Fruit fly (Drosophila melanogaster) whole organism, embryonic: ENCODE measurements around the gene CG13989.

ENCODE experiments used
- CG11398 ChIP-seq: fragments of 200-800 bp; sonication (Bioruptor generic); optimal IDR thresholded peaks from 2 replicates; lab custom pipeline; 2016; ENCODE audit warnings: missing biosample characterization, missing genetic modification characterization
- CG11456 ChIP-seq: fragments of 200-800 bp; sonication (Bioruptor generic); IDR thresholded peaks from 3 replicates; pipeline ENCODE4 v1.3.6; 2022; ENCODE audit warnings: missing biosample characterization, missing genetic modification characterization
- CG12391 ChIP-seq: fragments of 200-800 bp; sonication (Bioruptor generic); optimal IDR thresholded peaks from 3 replicates; lab custom pipeline; 2018; ENCODE audit warnings: missing biosample characterization, mild to moderate bottlenecking, missing genetic modification characterization, moderate library complexity
- CG12744 ChIP-seq: fragments of 200-800 bp; sonication (Bioruptor generic); optimal IDR thresholded peaks from 2 replicates; lab custom pipeline; 2016; ENCODE audit warnings: missing biosample characterization, missing genetic modification characterization
- CG13123 ChIP-seq: fragments of 200-800 bp; sonication (Bioruptor generic); optimal IDR thresholded peaks from 2 replicates; lab custom pipeline; 2016; ENCODE audit warnings: missing biosample characterization, missing genetic modification characterization
- CG13624 ChIP-seq: fragments of 200-800 bp; sonication (Bioruptor generic); optimal IDR thresholded peaks from 2 replicates; lab custom pipeline; 2016; ENCODE audit warnings: missing biosample characterization, missing genetic modification characterization
- CG17612 ChIP-seq: fragments of 200-800 bp; sonication (Bioruptor generic); IDR thresholded peaks from 2 replicates; pipeline ENCODE4 v1.3.6; 2022; ENCODE audit warnings: missing biosample characterization, missing genetic modification characterization
- CG2875 ChIP-seq: fragments of 200-800 bp; sonication (Bioruptor generic); optimal IDR thresholded peaks from 2 replicates; lab custom pipeline; 2017; ENCODE audit warnings: missing biosample characterization, mild to moderate bottlenecking, missing genetic modification characterization, missing genetic modification reagents
- CG32532 ChIP-seq: fragments of 200-800 bp; sonication (Bioruptor generic); IDR thresholded peaks from 2 replicates; pipeline ENCODE4 v1.3.6; 2022; ENCODE audit warnings: missing biosample characterization, missing genetic modification characterization
- CG34224 ChIP-seq: fragments of 200-800 bp; sonication (Bioruptor generic); IDR thresholded peaks from 3 replicates; pipeline ENCODE4 v1.3.6; 2022; ENCODE audit warnings: missing biosample characterization, missing genetic modification characterization; ENCODE audit not compliant: partially characterized antibody
- CG6654 ChIP-seq: fragments of 200-800 bp; sonication (Bioruptor generic); optimal IDR thresholded peaks from 2 replicates; lab custom pipeline; 2017; ENCODE audit warnings: missing biosample characterization, mild to moderate bottlenecking, missing genetic modification characterization
- CG6854 ChIP-seq: fragments of 200-800 bp; sonication (Bioruptor generic); optimal IDR thresholded peaks from 3 replicates; lab custom pipeline; 2017; ENCODE audit warnings: missing biosample characterization, mild to moderate bottlenecking, missing genetic modification characterization
- CG7357 ChIP-seq: fragments of 200-800 bp; sonication (Bioruptor generic); IDR thresholded peaks from 3 replicates; pipeline ENCODE4 v1.3.6; 2022; ENCODE audit warnings: missing biosample characterization, missing genetic modification characterization
- CG7928 ChIP-seq: fragments of 200-800 bp; sonication (Bioruptor generic); optimal IDR thresholded peaks from 2 replicates; lab custom pipeline; 2017; ENCODE audit warnings: missing biosample characterization, mild to moderate bottlenecking, missing genetic modification characterization
- CG9817 ChIP-seq: fragments of 200-800 bp; sonication (Bioruptor generic); optimal IDR thresholded peaks from 2 replicates; lab custom pipeline; 2018; ENCODE audit warnings: missing biosample characterization, mild to moderate bottlenecking, missing genetic modification characterization, moderate library complexity
- Dip2 ChIP-seq: fragments of 200-800 bp; sonication (Bioruptor generic); IDR thresholded peaks from 2 replicates; pipeline ENCODE4 v1.3.6; 2022; ENCODE audit warnings: missing biosample characterization, missing genetic modification characterization
- Doc2 ChIP-seq: fragments of 200-800 bp; sonication (Bioruptor generic); IDR thresholded peaks from 2 replicates; pipeline ENCODE4 v1.3.6; 2022; ENCODE audit warnings: missing biosample characterization, missing genetic modification characterization
- Eip74EF ChIP-seq, 2 experiments: fragments of 200-800 bp in 1 of 2; fragments of >200 bp in 1 of 2; sonication (Bioruptor generic) in 1 of 2; optimal IDR thresholded peaks; 2 replicates each; lab custom pipeline; 2017 to 2019; ENCODE audit warnings: missing biosample characterization in 2 of 2, missing genetic modification characterization in 2 of 2, mild to moderate bottlenecking in 1 of 2, moderate library complexity in 1 of 2
- H2.0 ChIP-seq: fragments of 200-800 bp; sonication (Bioruptor generic); IDR thresholded peaks from 2 replicates; pipeline ENCODE4 v1.3.6; 2022; ENCODE audit warnings: missing biosample characterization, missing genetic modification characterization
- Hand ChIP-seq: fragments of 200-800 bp; sonication (Bioruptor generic); optimal IDR thresholded peaks from 2 replicates; lab custom pipeline; 2017; ENCODE audit warnings: mild to moderate bottlenecking, missing biosample characterization, missing genetic modification reagents, missing genetic modification characterization
- Myb ChIP-seq: fragments of 200-800 bp; sonication (Bioruptor generic); optimal IDR thresholded peaks from 2 replicates; lab custom pipeline; 2016; ENCODE audit warnings: missing biosample characterization, missing genetic modification characterization
- NK7.1 ChIP-seq: fragments of 200-800 bp; sonication (Bioruptor generic); optimal IDR thresholded peaks from 3 replicates; lab custom pipeline; 2016; ENCODE audit warnings: missing biosample characterization, missing genetic modification characterization
- Oaz ChIP-seq: fragments of 200-800 bp; sonication (Bioruptor generic); IDR thresholded peaks from 2 replicates; pipeline ENCODE4 v1.3.6; 2022; ENCODE audit warnings: missing biosample characterization, missing genetic modification characterization
- Spps ChIP-seq: fragments of 200-800 bp; sonication (Bioruptor generic); optimal IDR thresholded peaks from 2 replicates; lab custom pipeline; 2018; ENCODE audit warnings: missing biosample characterization, mild to moderate bottlenecking, missing genetic modification characterization
- TFAM ChIP-seq: fragments of 200-800 bp; sonication (Bioruptor generic); optimal IDR thresholded peaks from 2 replicates; lab custom pipeline; 2017; ENCODE audit warnings: missing biosample characterization, missing genetic modification characterization, inconsistent platforms
- ap ChIP-seq: fragments of 200-800 bp; sonication (Bioruptor generic); IDR thresholded peaks from 2 replicates; pipeline ENCODE4 v1.3.6; 2022; ENCODE audit warnings: missing biosample characterization, missing genetic modification characterization
- ase ChIP-seq: fragments of 200-800 bp; sonication (Bioruptor generic); IDR thresholded peaks from 3 replicates; pipeline ENCODE4 v1.3.6; 2022; ENCODE audit warnings: missing biosample characterization, missing genetic modification characterization
- bbx ChIP-seq: fragments of 200-800 bp; sonication (Bioruptor generic); IDR thresholded peaks from 2 replicates; pipeline ENCODE4 v1.3.6; 2022; ENCODE audit warnings: missing biosample characterization, missing genetic modification characterization; ENCODE audit not compliant: partially characterized antibody
- bowl ChIP-seq: fragments of 200-800 bp; sonication (Bioruptor generic); IDR thresholded peaks from 2 replicates; pipeline ENCODE4 v1.3.6; 2022; ENCODE audit warnings: missing biosample characterization, missing genetic modification characterization
- chif ChIP-seq, 2 experiments: fragments of 200-800 bp; sonication (Bioruptor generic); optimal IDR thresholded peaks; 3 replicates each; lab custom pipeline; 2016; ENCODE audit warnings: missing biosample characterization in 2 of 2, missing genetic modification characterization in 2 of 2
- dimm ChIP-seq: fragments of 200-800 bp; sonication (Bioruptor generic); IDR thresholded peaks from 2 replicates; pipeline ENCODE4 v1.3.6; 2022; ENCODE audit warnings: missing biosample characterization, missing genetic modification characterization
- en ChIP-seq: fragments of 200-800 bp; sonication (Bioruptor generic); optimal IDR thresholded peaks from 2 replicates; lab custom pipeline; 2016; ENCODE audit warnings: missing biosample characterization, missing genetic modification characterization
- fru ChIP-seq: fragments of >200 bp; optimal IDR thresholded peaks from 2 replicates; lab custom pipeline; 2017
- gce ChIP-seq: fragments of 200-800 bp; sonication (Bioruptor generic); IDR thresholded peaks from 3 replicates; pipeline ENCODE4 v1.3.6; 2022; ENCODE audit warnings: missing biosample characterization, missing genetic modification characterization
- gcm2 ChIP-seq: fragments of 200-800 bp; sonication (Bioruptor generic); optimal IDR thresholded peaks from 2 replicates; lab custom pipeline; 2016; ENCODE audit warnings: missing biosample characterization, missing genetic modification characterization
- insv ChIP-seq, 2 experiments: fragments of 200-800 bp; sonication (Bioruptor generic); optimal IDR thresholded peaks; 3 replicates each; lab custom pipeline; 2016 to 2018; ENCODE audit warnings: missing biosample characterization in 2 of 2, missing genetic modification characterization in 2 of 2
- lmd ChIP-seq: fragments of 200-800 bp; sonication (Bioruptor generic); IDR thresholded peaks from 2 replicates; pipeline ENCODE4 v1.3.6; 2022; ENCODE audit warnings: missing biosample characterization, missing genetic modification characterization
- maf-S ChIP-seq: fragments of 200-800 bp; sonication (Bioruptor generic); optimal IDR thresholded peaks from 2 replicates; lab custom pipeline; 2016; ENCODE audit warnings: missing biosample characterization, missing genetic modification characterization
- nmo ChIP-seq: fragments of 200-800 bp; sonication (Bioruptor generic); optimal IDR thresholded peaks from 2 replicates; lab custom pipeline; 2018; ENCODE audit warnings: missing biosample characterization, mild to moderate bottlenecking, missing genetic modification characterization, moderate library complexity
- odd ChIP-seq: fragments of 200-800 bp; sonication (Bioruptor generic); optimal IDR thresholded peaks from 2 replicates; lab custom pipeline; 2017; ENCODE audit warnings: missing biosample characterization, mild to moderate bottlenecking, missing genetic modification characterization
- onecut ChIP-seq: fragments of 200-800 bp; sonication (Bioruptor generic); IDR thresholded peaks from 2 replicates; pipeline ENCODE4 v1.3.6; 2022; ENCODE audit warnings: missing biosample characterization, missing genetic modification characterization
- pita ChIP-seq: fragments of 200-800 bp; sonication (Bioruptor generic); optimal IDR thresholded peaks from 2 replicates; lab custom pipeline; 2017; ENCODE audit warnings: missing biosample characterization, mild to moderate bottlenecking, missing genetic modification characterization
- prd ChIP-seq, 3 experiments: fragments of >200 bp in 2 of 3; fragments of 200-800 bp in 1 of 3; sonication (Bioruptor generic) in 1 of 3; optimal IDR thresholded peaks in 2 of 3; IDR thresholded peaks in 1 of 3; 2 replicates in 2 of 3; 3 replicates in 1 of 3; pipeline versions ENCODE4 v1.3.6 to Lab custom; 2017 to 2022; ENCODE audit warnings: missing biosample characterization in 1 of 3, missing genetic modification characterization in 1 of 3
- stwl ChIP-seq: fragments of 200-800 bp; sonication (Bioruptor generic); optimal IDR thresholded peaks from 3 replicates; lab custom pipeline; 2018; ENCODE audit warnings: missing biosample characterization, mild to moderate bottlenecking, missing genetic modification characterization, moderate library complexity
- tio ChIP-seq: fragments of 200-800 bp; sonication (Bioruptor generic); optimal IDR thresholded peaks from 2 replicates; lab custom pipeline; 2017; ENCODE audit warnings: missing biosample characterization, missing genetic modification characterization, inconsistent platforms
- trem ChIP-seq: fragments of 200-800 bp; optimal IDR thresholded peaks from 3 replicates; lab custom pipeline; 2019; ENCODE audit warnings: missing biosample characterization, mild to moderate bottlenecking, missing genetic modification characterization, moderate library complexity
- tup ChIP-seq: fragments of 200-800 bp; sonication (Bioruptor generic); optimal IDR thresholded peaks from 2 replicates; lab custom pipeline; 2016; ENCODE audit warnings: missing biosample characterization, mild to moderate bottlenecking, missing genetic modification characterization, moderate library complexity
- tx ChIP-seq: fragments of 200-800 bp; sonication (Bioruptor generic); optimal IDR thresholded peaks from 2 replicates; lab custom pipeline; 2016; ENCODE audit warnings: missing biosample characterization, missing genetic modification characterization
- usp ChIP-seq: fragments of >200 bp; optimal IDR thresholded peaks from 2 replicates; lab custom pipeline; 2017; ENCODE audit warnings: missing biosample characterization, missing genetic modification characterization

The CG13989 gene

DNA sequence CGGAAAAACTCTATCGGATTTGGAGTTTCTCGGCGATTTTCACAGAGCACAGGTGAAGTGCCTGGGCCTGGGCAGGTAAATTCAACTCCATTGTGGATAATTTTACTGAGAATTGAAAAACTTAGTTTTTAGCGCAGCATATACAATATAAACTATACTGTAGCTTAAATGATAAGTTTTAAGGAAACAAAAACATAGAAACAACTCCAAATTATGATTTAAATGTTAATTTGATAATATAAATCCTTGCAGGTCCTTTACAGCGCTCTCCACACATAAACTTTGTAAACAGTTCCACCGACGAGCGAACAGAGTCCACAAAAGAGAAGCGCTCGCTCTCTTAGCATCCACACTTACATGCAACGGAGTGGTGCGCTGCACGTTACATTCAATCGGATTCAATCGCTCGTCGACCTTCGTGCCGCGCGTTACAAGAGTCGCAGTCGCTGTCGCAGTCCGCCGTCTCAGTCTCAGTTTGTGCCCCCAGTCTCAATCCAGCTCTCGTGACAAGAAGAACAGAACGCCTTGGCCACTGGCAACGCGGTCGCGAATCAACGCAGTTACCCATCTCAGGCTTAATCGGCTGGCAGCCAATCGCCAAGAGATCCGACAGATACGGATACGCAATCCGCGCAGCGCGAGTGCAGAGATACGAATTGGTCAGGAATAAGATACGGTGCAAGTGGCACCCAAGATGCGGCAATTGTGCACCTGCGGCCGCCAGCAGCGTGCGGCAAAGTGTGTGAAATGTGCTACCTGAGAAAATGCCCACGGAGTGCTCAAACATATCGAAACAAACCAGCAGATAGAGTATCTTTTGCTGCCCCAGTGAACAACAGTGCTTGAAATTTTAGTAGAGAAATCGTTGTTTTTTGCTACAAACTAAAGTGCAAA, 18.8 kb downstream of the CG13989 start, which contains the start of gene smal (continued):
- TF ChIP-seq stwl (tag; lab: Kevin White, UChicago) (peak; percentile 16), CG6654 (GFP tag; lab: Kevin White, UChicago) (no peak), insv (GFP tag; optimal IDR thresholded peaks at IDR 0.05; lab: Kevin White, UChicago) (peak in 1 of 2 experiments; percentile 35), chif (GFP tag; optimal IDR thresholded peaks at IDR 0.05; lab: Kevin White, UChicago) (peak in 1 of 2 experiments; percentile 50), ase (GFP tag; lab: Robert Waterston, UW) (no peak), CG11456 (GFP tag; lab: Robert Waterston, UW) (0 out of 3 replicates have a peak, but pooled peaks have one; percentile 17), Hand (GFP tag; lab: Kevin White, UChicago) (no peak), H2.0 (GFP tag; lab: Robert Waterston, UW) (no peak), CG13624 (GFP tag; lab: Kevin White, UChicago) (no peak), CG17612 (GFP tag; lab: Robert Waterston, UW) (no peak), odd (peak; percentile 19), CG12391 (tag; lab: Kevin White, UChicago) (no peak), bbx (GFP tag; lab: Robert Waterston, UW) (peak; percentile 74), tx (GFP tag; lab: Kevin White, UChicago) (no peak), prd (optimal IDR thresholded peaks at IDR 0.05; lab: Kevin White, UChicago) (no peak), prd (GFP tag; IDR thresholded peaks at IDR 0.05; lab: Robert Waterston, UW) (peak; percentile 19; the same call in 1 of the 3 replicates), gce (GFP tag; lab: Robert Waterston, UW) (no peak; the same call in 2 of the 3 replicates), pita (no peak), onecut (GFP tag; lab: Robert Waterston, UW) (peak; percentile 63), CG7928 (no peak), CG12744 (GFP tag; lab: Kevin White, UChicago) (no peak), tup (GFP tag; lab: Kevin White, UChicago) (no peak), gcm2 (GFP tag; lab: Kevin White, UChicago) (no peak), TFAM (GFP tag; lab: Kevin White, UChicago) (no peak), NK7.1 (no peak), Spps (tag; lab: Kevin White, UChicago) (no peak), en (no peak), dimm (GFP tag; lab: Robert Waterston, UW) (no peak), usp (GFP tag; lab: Kevin White, UChicago) (no peak), lmd (no peak), maf-S (GFP tag; lab: Kevin White, UChicago) (no peak), ap (no peak), Dip2 (GFP tag; lab: Robert Waterston, UW) (no peak), CG2875 (peak; percentile 10), CG11398 (peak; percentile 19), trem (tag; lab: Kevin White, UChicago) (no peak), Eip74EF (GFP tag; optimal IDR thresholded peaks at IDR 0.05; lab: Kevin White, UChicago) (no peak), nmo (GFP tag; lab: Kevin White, UChicago) (no peak), CG32532 (GFP tag; lab: Robert Waterston, UW) (no peak; the same call in 1 of the 2 replicates), CG6854 (GFP tag; lab: Kevin White, UChicago) (peak; percentile 6), bowl (no peak), fru (no peak), CG34224 (GFP tag; lab: Robert Waterston, UW) (0 out of 3 replicates have a peak, but pooled peaks have one; percentile 34), Myb (GFP tag; lab: Kevin White, UChicago) (no peak), CG13123 (GFP tag; lab: Kevin White, UChicago) (no peak), Oaz (GFP tag; lab: Robert Waterston, UW) (no peak), Doc2 (GFP tag; lab: Robert Waterston, UW) (no peak), tio (no peak), CG9817 (no peak), CG7357 (GFP tag; lab: Robert Waterston, UW) (no peak)
